ENCODE assay signal across 4 fruit fly cellular contexts in the genomic region with DNA sequence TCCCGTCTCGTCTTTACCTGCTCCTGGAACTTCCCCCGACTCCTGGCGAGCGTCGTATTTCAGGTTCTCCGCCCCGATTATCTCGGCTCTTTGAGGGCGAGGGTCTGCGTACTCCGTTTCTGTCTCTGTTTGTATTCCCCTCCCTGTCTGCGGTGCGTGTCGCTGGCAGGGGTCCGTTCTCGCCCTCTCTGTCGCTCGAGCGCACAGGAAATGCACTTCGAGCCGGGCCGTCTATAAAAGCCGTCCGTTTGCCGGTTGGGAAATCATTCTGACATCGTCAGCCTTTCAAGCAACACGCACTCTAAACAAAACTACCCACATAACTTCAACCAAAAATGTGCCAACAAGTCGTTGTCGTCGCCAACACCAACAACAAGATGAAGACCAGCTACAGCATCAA.
TF ChIP-seq lines count a peak whose summit lies in the region.

No protein-coding gene starts in this region.

- no peak for TF ChIP-seq CTCF in whole organism, embryonic (GFP tag; optimal IDR thresholded peaks at IDR 0.05; lab: Kevin White, UChicago)

TF ChIP-seq in whole organism, embryonic, 481 proteins besides CTCF, POLR2A, EP300 and RAD21 (continues in another document):
- TF ChIP-seq CG1832 (GFP tag; optimal IDR thresholded peaks at IDR 0.05; lab: Kevin White, UChicago) (peak; percentile 88), Deaf1 (tag; optimal IDR thresholded peaks at IDR 0.05; lab: Kevin White, UChicago) (peak; percentile 14), CG5180 (GFP tag; optimal IDR thresholded peaks at IDR 0.05; lab: Kevin White, UChicago) (peak; percentile 43), z (GFP tag; IDR thresholded peaks at IDR 0.05; lab: Robert Waterston, UW) (peak; percentile 57; the same call in 1 of the 3 replicates), CG4360 (GFP tag; IDR thresholded peaks at IDR 0.05; lab: Robert Waterston, UW) (peak; percentile 74), otp (GFP tag; IDR thresholded peaks at IDR 0.05; lab: Robert Waterston, UW) (peak; percentile 49; the same call in 1 of the 3 replicates), CG17829 (tag; optimal IDR thresholded peaks at IDR 0.05; lab: Kevin White, UChicago) (peak; percentile 18), CG3065 (GFP tag; optimal IDR thresholded peaks at IDR 0.05; lab: Kevin White, UChicago) (no peak), CG8359 (GFP tag; optimal IDR thresholded peaks at IDR 0.05; lab: Kevin White, UChicago; ENCODE audit: borderline replicate concordance) (no peak), bbx (GFP tag; IDR thresholded peaks at IDR 0.05; lab: Robert Waterston, UW; ENCODE audit: partially characterized antibody) (peak; percentile 9; the same call in 1 of the 2 replicates), CG2712 (tag; optimal IDR thresholded peaks at IDR 0.05; lab: Kevin White, UChicago) (peak; percentile 5), E2f2 (GFP tag; IDR thresholded peaks at IDR 0.05; lab: Robert Waterston, UW) (no peak), gcm (GFP tag; optimal IDR thresholded peaks at IDR 0.05; lab: Kevin White, UChicago) (peak; percentile 22), CoRest (tag; optimal IDR thresholded peaks at IDR 0.05; lab: Kevin White, UChicago) (no peak), CG15514 (GFP tag; optimal IDR thresholded peaks at IDR 0.05; lab: Kevin White, UChicago) (no peak), nom (GFP tag; optimal IDR thresholded peaks at IDR 0.05; lab: Kevin White, UChicago) (peak; percentile 18), Med (GFP tag; lab: Kevin White, UChicago) (peak; percentile 62), insv (GFP tag; optimal IDR thresholded peaks at IDR 0.05; lab: Kevin White, UChicago) (peak in 1 of 2 experiments; percentile 74), jumu (GFP tag; optimal IDR thresholded peaks at IDR 0.05; lab: Kevin White, UChicago) (peak; percentile 17), CG7745 (tag; optimal IDR thresholded peaks at IDR 0.05; lab: Kevin White, UChicago) (peak; percentile 15)

TF ChIP-seq in whole organism, prepupa, 60 proteins besides CTCF, POLR2A, EP300 and RAD21:
- no peak for TF ChIP-seq lz (GFP tag; optimal IDR thresholded peaks at IDR 0.05; lab: Kevin White, UChicago)
- no peak for TF ChIP-seq cyc (GFP tag; optimal IDR thresholded peaks at IDR 0.05; lab: Kevin White, UChicago)
- peak; percentile 25 for TF ChIP-seq CG6808 (GFP tag; optimal IDR thresholded peaks at IDR 0.05; lab: Kevin White, UChicago)
- TF ChIP-seq net (GFP tag; optimal IDR thresholded peaks at IDR 0.05; lab: Kevin White, UChicago), result peak; percentile 13
- TF ChIP-seq CG6854 (GFP tag; optimal IDR thresholded peaks at IDR 0.05; lab: Kevin White, UChicago), result peak; percentile 59
- TF ChIP-seq ss (GFP tag; optimal IDR thresholded peaks at IDR 0.05; lab: Kevin White, UChicago), result peak; percentile 36 to 86
- TF ChIP-seq CG1621 (tag; optimal IDR thresholded peaks at IDR 0.05; lab: Kevin White, UChicago), result peak; percentile 27
- no peak for TF ChIP-seq CG6792 (GFP tag; optimal IDR thresholded peaks at IDR 0.05; lab: Kevin White, UChicago)
- TF ChIP-seq fkh (GFP tag; optimal IDR thresholded peaks at IDR 0.05; lab: Kevin White, UChicago), result peak; percentile 37
- peak; percentile 19 for TF ChIP-seq vri (GFP tag; optimal IDR thresholded peaks at IDR 0.05; lab: Kevin White, UChicago)
- TF ChIP-seq Sox102F (GFP tag; optimal IDR thresholded peaks at IDR 0.05; lab: Kevin White, UChicago), result peak; percentile 33
- TF ChIP-seq svp (GFP tag; lab: Kevin White, UChicago), result peak; percentile 44
- TF ChIP-seq dsx (GFP tag; optimal IDR thresholded peaks at IDR 0.05; lab: Kevin White, UChicago; ENCODE audit: poor library complexity, severe bottlenecking), result peak; percentile 17
TF ChIP-seq in whole organism, prepupa: peak in this region for 10.

TF ChIP-seq in whole organism, pupa, 21 proteins besides CTCF, POLR2A, EP300 and RAD21:
- peak; percentile 57 for TF ChIP-seq EcR (GFP tag; optimal IDR thresholded peaks at IDR 0.05; lab: Kevin White, UChicago)
- TF ChIP-seq CG12605 (GFP tag; IDR thresholded peaks at IDR 0.05; lab: Robert Waterston, UW), result no peak
- no peak for TF ChIP-seq D1 (tag; optimal IDR thresholded peaks at IDR 0.05; lab: Kevin White, UChicago)
- no peak for TF ChIP-seq CG9948 (tag; optimal IDR thresholded peaks at IDR 0.05; lab: Kevin White, UChicago)
- TF ChIP-seq CG13204 (GFP tag; optimal IDR thresholded peaks at IDR 0.05; lab: Kevin White, UChicago), result peak; percentile 95

TF ChIP-seq in whole organism, wandering third instar larva, 38 proteins besides CTCF, POLR2A, EP300 and RAD21:
- no peak for TF ChIP-seq Jra (GFP tag; optimal IDR thresholded peaks at IDR 0.05; lab: Kevin White, UChicago)
- TF ChIP-seq CrebA (GFP tag; optimal IDR thresholded peaks at IDR 0.05; lab: Kevin White, UChicago; ENCODE audit: borderline replicate concordance), result peak; percentile 33
- no peak for TF ChIP-seq Rel (GFP tag; optimal IDR thresholded peaks at IDR 0.05; lab: Kevin White, UChicago)
- peak; percentile 40 for TF ChIP-seq Rel (tag; optimal IDR thresholded peaks at IDR 0.05; lab: Kevin White, UChicago)
- no peak for TF ChIP-seq brk (GFP tag; optimal IDR thresholded peaks at IDR 0.05; lab: Kevin White, UChicago)
- TF ChIP-seq Sp1 (GFP tag; optimal IDR thresholded peaks at IDR 0.05; lab: Kevin White, UChicago), result peak; percentile 17
- peak; percentile 44 for TF ChIP-seq Vsx2 (GFP tag; optimal IDR thresholded peaks at IDR 0.05; lab: Kevin White, UChicago; ENCODE audit: partially characterized antibody)
- peak; percentile 57 for TF ChIP-seq Dif (GFP tag; optimal IDR thresholded peaks at IDR 0.05; lab: Kevin White, UChicago; ENCODE audit: partially characterized antibody)
- TF ChIP-seq psq (GFP tag; optimal IDR thresholded peaks at IDR 0.05; lab: Kevin White, UChicago), result no peak
- peak; percentile 11 for TF ChIP-seq br (GFP tag; optimal IDR thresholded peaks at IDR 0.05; lab: Kevin White, UChicago)
- TF ChIP-seq fru (GFP tag; optimal IDR thresholded peaks at IDR 0.05; lab: Kevin White, UChicago), result peak; percentile 28
- peak; percentile 8 for TF ChIP-seq woc (GFP tag; optimal IDR thresholded peaks at IDR 0.05; lab: Kevin White, UChicago)
- peak; percentile 2 for TF ChIP-seq Hr83 (GFP tag; optimal IDR thresholded peaks at IDR 0.05; lab: Kevin White, UChicago; ENCODE audit: poor library complexity, severe bottlenecking)

Comparison
In these comparisons a context has a peak if more than half of its experiments do, and no peak if none do; other contexts are left out.
1. Of the 7 proteins assayed by ChIP-seq in both whole organism, embryonic and whole organism, prepupa: peak only in whole organism, embryonic: none; only in whole organism, prepupa: CG6854 and Sox102F; in both: none; in neither: 5.